Worm (Caenorhabditis elegans) whole organism, L4/young adult: Measurements from ENCODE around the gene C23G10.1.

Experiments
- W03F9.2 ChIP-seq: fragments of 150-350 bp; optimal IDR thresholded peaks from 2 replicates; lab custom pipeline; 2014; ENCODE audit warnings: missing biosample characterization, missing genetic modification characterization
- dao-5 ChIP-seq: sonication (generic microtip); optimal IDR thresholded peaks from 2 replicates; lab custom pipeline; 2016; ENCODE audit warnings: missing genotype, missing genetic modification characterization, moderate library complexity, missing compliant biosample characterization
- him-1 ChIP-seq: sonication (generic microtip); optimal IDR thresholded peaks from 2 replicates; lab custom pipeline; 2016; ENCODE audit warnings: missing genotype, missing genetic modification reagents, missing genetic modification characterization, missing compliant biosample characterization

Gene C23G10.1

DNA sequence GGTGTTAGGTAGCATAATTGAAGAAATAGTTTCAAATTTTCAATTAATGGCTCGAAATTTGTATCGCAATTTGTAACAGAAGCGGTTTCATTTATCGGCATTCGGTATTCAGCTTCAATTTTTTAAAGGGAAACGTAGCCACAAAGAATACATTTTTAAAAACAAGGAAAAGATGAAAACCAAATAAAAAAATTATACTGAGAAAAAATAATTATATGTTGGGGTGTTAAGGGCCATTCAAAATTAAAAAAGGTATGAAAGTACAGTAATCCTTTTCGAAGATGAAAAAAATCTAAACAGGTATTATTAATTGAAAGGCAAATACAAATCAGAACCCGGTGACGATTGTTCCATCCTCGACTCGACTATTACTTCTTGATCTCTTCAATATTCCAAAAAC is 49.2 kb downstream of the C23G10.1 start, which contains the start of gene srg-1:
Gene srg-1 (minus strand): TSS at position 101 of the 400 bp plus-strand sequence.
- no peak for TF ChIP-seq him-1 (tag; lab: Kevin White, UChicago)
- TF ChIP-seq W03F9.2 (tag; lab: Kevin White, UChicago) = no peak
- TF ChIP-seq dao-5 (tag; lab: Kevin White, UChicago) = no peak

DNA sequence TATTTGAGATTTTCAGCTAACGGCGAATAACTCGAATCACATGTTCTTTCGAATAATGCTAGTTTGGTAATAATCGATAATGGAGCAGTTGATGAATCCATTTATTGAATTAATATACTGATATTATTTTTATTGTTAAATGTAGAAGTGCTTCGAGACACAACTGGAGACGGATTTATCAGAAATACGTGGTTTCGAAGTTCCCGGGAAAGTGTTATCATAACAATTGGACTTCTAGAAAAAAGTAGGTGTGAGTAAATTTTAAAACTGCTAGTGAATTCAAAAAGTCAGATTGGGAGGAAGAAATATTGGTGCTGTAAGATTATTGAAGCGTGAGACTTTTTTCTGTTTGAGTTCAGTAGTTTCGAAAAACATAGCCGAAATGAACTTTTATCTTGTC is 51.0 kb downstream of the C23G10.1 start, which contains the start of gene srg-2:
Gene srg-2 (minus strand): TSS at position 101 of the 400 bp plus-strand sequence.
- TF ChIP-seq W03F9.2 (tag; lab: Kevin White, UChicago) (no peak), him-1 (tag; lab: Kevin White, UChicago) (no peak), dao-5 (tag; lab: Kevin White, UChicago) (no peak)

DNA sequence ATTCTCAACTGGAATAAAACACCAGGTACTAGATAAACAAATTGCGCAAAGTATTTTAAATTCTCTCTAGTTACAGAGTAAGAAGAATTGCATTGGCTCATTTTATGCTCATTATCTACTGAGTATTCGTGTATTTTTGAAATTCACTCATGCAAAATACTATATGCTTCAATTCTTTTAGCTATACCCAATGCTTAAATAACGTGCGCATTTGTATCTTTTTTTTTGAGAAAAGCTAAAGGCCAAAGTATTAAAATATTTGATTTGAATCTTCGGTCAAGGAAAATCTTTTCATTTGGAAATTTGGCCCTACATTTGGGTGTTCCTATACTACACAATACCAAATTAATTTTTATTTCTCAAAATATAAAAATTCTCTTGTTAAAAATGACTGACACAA is 52.9 kb downstream of the C23G10.1 start, which contains the start of gene srg-4:
Gene srg-4 (minus strand): TSS at position 101 of the 400 bp plus-strand sequence.
- no peak for TF ChIP-seq W03F9.2 (tag; lab: Kevin White, UChicago)
- no peak for TF ChIP-seq dao-5 (tag; lab: Kevin White, UChicago)
- TF ChIP-seq him-1 (tag; lab: Kevin White, UChicago) = no peak
